Worm (Caenorhabditis elegans): ENCODE results near the gene R151.8.

- TF ChIP-seq mep-1 (tag; optimal IDR thresholded peaks at IDR 0.05) (no peak), nhr-11 (tag; optimal IDR thresholded peaks at IDR 0.05) (no peak), skn-1 (tag; optimal IDR thresholded peaks at IDR 0.05) (no peak)
Observed at ce11 chrIII:7263028-7263427, 33.4 kb upstream of the R151.8 start.

Measured in whole organism, L4 larva.